Worm (Caenorhabditis elegans) whole organism, young adult: ENCODE measurements around the gene gadr-3.
A peak's percentile ranks its signal among the peaks of the same experiment; 100 is the strongest.

Experiments
- B0019.2 ChIP-seq: fragments of 200-800 bp; sonication (Bioruptor generic); conservative IDR thresholded peaks from 2 replicates; pipeline ENCODE4 v1.3.6; 2022; ENCODE audit warnings: missing genetic modification reagents, missing genetic modification characterization, missing compliant biosample characterization
- B0035.1 ChIP-seq: sonication (generic microtip); optimal IDR thresholded peaks from 2 replicates; lab custom pipeline; 2016; ENCODE audit warnings: missing genetic modification characterization, mild to moderate bottlenecking, missing compliant biosample characterization, missing genotype, missing genetic modification reagents
- B0261.1 ChIP-seq: sonication (generic microtip); optimal IDR thresholded peaks from 2 replicates; lab custom pipeline; 2016; ENCODE audit warnings: mild to moderate bottlenecking, missing genetic modification characterization, moderate library complexity, missing compliant biosample characterization
- C06A6.2 ChIP-seq: fragments of 200-800 bp; sonication (Bioruptor generic); conservative IDR thresholded peaks from 2 replicates; pipeline ENCODE4 v1.3.6; 2022; ENCODE audit warnings: missing genetic modification characterization, missing compliant biosample characterization
- C17E4.6 ChIP-seq: fragments of 200-800 bp; sonication (Bioruptor generic); IDR thresholded peaks from 2 replicates; pipeline ENCODE4 v1.3.6; 2022; ENCODE audit warnings: missing genetic modification reagents, missing genetic modification characterization, missing compliant biosample characterization
- F22D6.2 ChIP-seq: sonication (generic microtip); optimal IDR thresholded peaks from 2 replicates; lab custom pipeline; 2016; ENCODE audit warnings: mild to moderate bottlenecking, missing genetic modification characterization, missing compliant biosample characterization
- F37B4.10 ChIP-seq: fragments of 200-800 bp; sonication (Bioruptor generic); IDR thresholded peaks from 2 replicates; pipeline ENCODE4 v1.3.6; 2022; ENCODE audit warnings: missing genetic modification characterization, missing compliant biosample characterization
- F55B11.4 ChIP-seq: sonication (generic microtip); optimal IDR thresholded peaks from 2 replicates; lab custom pipeline; 2016; ENCODE audit warnings: missing compliant biosample characterization, missing genetic modification characterization, borderline replicate concordance; ENCODE audit not compliant: insufficient read depth
- F57A8.1 ChIP-seq: fragments of 200-800 bp; sonication (Bioruptor generic); optimal IDR thresholded peaks from 2 replicates; lab custom pipeline; 2018; ENCODE audit warnings: mild to moderate bottlenecking, missing genetic modification characterization, moderate library complexity, missing compliant biosample characterization
- K12H6.12 ChIP-seq: fragments of 200-800 bp; sonication (Bioruptor generic); optimal IDR thresholded peaks from 2 replicates; lab custom pipeline; 2018; ENCODE audit warnings: mild to moderate bottlenecking, missing genetic modification characterization, missing compliant biosample characterization
- Y53F4B.3 ChIP-seq: fragments of 200-800 bp; sonication (Bioruptor generic); IDR thresholded peaks from 2 replicates; pipeline ENCODE4 v1.3.6; 2022; ENCODE audit warnings: missing genetic modification reagents, missing genetic modification characterization, missing compliant biosample characterization
- ZK185.1 ChIP-seq: sonication (generic microtip); optimal IDR thresholded peaks from 2 replicates; lab custom pipeline; 2016; ENCODE audit warnings: mild to moderate bottlenecking, missing genetic modification characterization, missing compliant biosample characterization; ENCODE audit not compliant: poor library complexity, severe bottlenecking
- aptf-3 ChIP-seq: fragments of 200-800 bp; sonication (Bioruptor generic); IDR thresholded peaks from 2 replicates; pipeline ENCODE4 v1.3.6; 2022; ENCODE audit warnings: missing genetic modification characterization, missing compliant biosample characterization
- atf-7 ChIP-seq: sonication (generic microtip); optimal IDR thresholded peaks from 2 replicates; lab custom pipeline; 2017; ENCODE audit warnings: mild to moderate bottlenecking, missing genetic modification characterization, missing compliant biosample characterization
- ccch-3 ChIP-seq: fragments of 200-800 bp; sonication (Bioruptor generic); optimal IDR thresholded peaks from 2 replicates; lab custom pipeline; 2018; ENCODE audit warnings: mild to moderate bottlenecking, missing genetic modification characterization, missing compliant biosample characterization
- cebp-2 ChIP-seq: fragments of 200-800 bp; sonication (Bioruptor generic); IDR thresholded peaks from 2 replicates; pipeline ENCODE4 v1.3.6; 2022; ENCODE audit warnings: missing genetic modification characterization, missing compliant biosample characterization
- ceh-100 ChIP-seq: fragments of 200-800 bp; sonication (Bioruptor generic); IDR thresholded peaks from 2 replicates; pipeline ENCODE4 v1.3.6; 2022; ENCODE audit warnings: missing genetic modification reagents, missing genetic modification characterization, missing compliant biosample characterization
- ceh-91 ChIP-seq: fragments of 200-800 bp; sonication (Bioruptor generic); IDR thresholded peaks from 2 replicates; pipeline ENCODE4 v1.3.6; 2022; ENCODE audit warnings: missing genetic modification reagents, missing genetic modification characterization, missing compliant biosample characterization
- efl-1 ChIP-seq: fragments of 150-350 bp; optimal IDR thresholded peaks from 2 replicates; lab custom pipeline; 2014; ENCODE audit warnings: missing biosample characterization, missing genetic modification reagents, missing genetic modification characterization
- egl-44 ChIP-seq: fragments of 200-800 bp; sonication (Bioruptor generic); IDR thresholded peaks from 2 replicates; pipeline ENCODE4 v1.3.6; 2022; ENCODE audit warnings: missing genetic modification reagents, missing genetic modification characterization, missing compliant biosample characterization
- ekl-4 ChIP-seq: fragments of 200-800 bp; sonication (Bioruptor generic); IDR thresholded peaks from 2 replicates; pipeline ENCODE4 v1.3.6; 2022; ENCODE audit warnings: missing genetic modification reagents, missing genetic modification characterization, missing compliant biosample characterization
- ets-4 ChIP-seq: fragments of 200-800 bp; sonication (Bioruptor generic); optimal IDR thresholded peaks from 2 replicates; lab custom pipeline; 2018; ENCODE audit warnings: mild to moderate bottlenecking, missing genetic modification characterization, missing compliant biosample characterization
- him-1 ChIP-seq: sonication (generic microtip); optimal IDR thresholded peaks from 2 replicates; lab custom pipeline; 2016; ENCODE audit warnings: missing genotype, missing genetic modification reagents, missing genetic modification characterization, missing compliant biosample characterization
- hlh-12 ChIP-seq: sonication (generic microtip); optimal IDR thresholded peaks from 2 replicates; lab custom pipeline; 2016; ENCODE audit warnings: missing genetic modification characterization, missing compliant biosample characterization
- hmg-20 ChIP-seq: fragments of 200-800 bp; sonication (Bioruptor generic); IDR thresholded peaks from 2 replicates; pipeline ENCODE4 v1.3.6; 2022; ENCODE audit warnings: missing genetic modification reagents, missing genetic modification characterization, missing compliant biosample characterization
- hrde-1 ChIP-seq: sonication (generic microtip); optimal IDR thresholded peaks from 2 replicates; lab custom pipeline; 2016; ENCODE audit warnings: missing genetic modification characterization, mild to moderate bottlenecking, missing compliant biosample characterization, moderate library complexity, missing genotype, missing genetic modification reagents, borderline replicate concordance
- let-526 ChIP-seq: fragments of 200-800 bp; sonication (Bioruptor generic); IDR thresholded peaks from 2 replicates; pipeline ENCODE4 v1.3.6; 2022; ENCODE audit warnings: missing genetic modification reagents, missing genetic modification characterization, missing compliant biosample characterization
- lin-26 ChIP-seq: fragments of 200-800 bp; sonication (Bioruptor generic); IDR thresholded peaks from 2 replicates; pipeline ENCODE4 v1.3.6; 2022; ENCODE audit warnings: missing genetic modification reagents, missing genetic modification characterization, missing compliant biosample characterization
- lsl-1 ChIP-seq: fragments of 200-800 bp; sonication (Bioruptor generic); optimal IDR thresholded peaks from 2 replicates; lab custom pipeline; 2018; ENCODE audit warnings: mild to moderate bottlenecking, missing genetic modification characterization, moderate library complexity, missing compliant biosample characterization
- lsy-27 ChIP-seq: sonication (generic microtip); optimal IDR thresholded peaks from 2 replicates; lab custom pipeline; 2017; ENCODE audit warnings: missing genetic modification characterization, mild to moderate bottlenecking, missing compliant biosample characterization, antibody characterized with exemption, missing genotype, borderline replicate concordance; ENCODE audit not compliant: insufficient read depth
- madf-6 ChIP-seq: fragments of 200-800 bp; sonication (Bioruptor generic); IDR thresholded peaks from 2 replicates; pipeline ENCODE4 v1.3.6; 2022; ENCODE audit warnings: missing genetic modification reagents, missing genetic modification characterization, missing compliant biosample characterization
- madf-8 ChIP-seq: fragments of 200-800 bp; sonication (Bioruptor generic); conservative IDR thresholded peaks from 2 replicates; pipeline ENCODE4 v1.3.6; 2022; ENCODE audit warnings: missing genetic modification reagents, missing genetic modification characterization, missing compliant biosample characterization
- mel-28 ChIP-seq: sonication (generic microtip); optimal IDR thresholded peaks from 2 replicates; lab custom pipeline; 2016; ENCODE audit warnings: borderline replicate concordance, mild to moderate bottlenecking, missing genetic modification characterization, missing compliant biosample characterization
- mxl-1 ChIP-seq: sonication (generic microtip); optimal IDR thresholded peaks from 2 replicates; lab custom pipeline; 2016; ENCODE audit warnings: missing genetic modification characterization, missing compliant biosample characterization
- nfyb-1 ChIP-seq: fragments of 200-800 bp; sonication (Bioruptor generic); IDR thresholded peaks from 2 replicates; pipeline ENCODE4 v1.3.6; 2022; ENCODE audit warnings: missing genetic modification reagents, missing genetic modification characterization, missing compliant biosample characterization
- nhr-179 ChIP-seq: sonication (generic microtip); optimal IDR thresholded peaks from 2 replicates; lab custom pipeline; 2016; ENCODE audit warnings: mild to moderate bottlenecking, missing genetic modification characterization, missing compliant biosample characterization
- nhr-80 ChIP-seq: sonication (generic microtip); optimal IDR thresholded peaks from 2 replicates; lab custom pipeline; 2016; ENCODE audit warnings: missing genetic modification characterization, missing compliant biosample characterization
- nhr-90 ChIP-seq: sonication (generic microtip); optimal IDR thresholded peaks from 2 replicates; lab custom pipeline; 2016; ENCODE audit warnings: missing genotype, mild to moderate bottlenecking, missing genetic modification characterization, missing compliant biosample characterization
- pbrm-1 ChIP-seq: fragments of 200-800 bp; sonication (Bioruptor generic); IDR thresholded peaks from 2 replicates; pipeline ENCODE4 v1.3.6; 2022; ENCODE audit warnings: missing genetic modification reagents, missing genetic modification characterization, missing compliant biosample characterization
- rpc-1 ChIP-seq, 2 experiments: fragments of 150-350 bp in 1 of 2; sonication (generic microtip) in 1 of 2; optimal IDR thresholded peaks; 2 replicates each; lab custom pipeline; 2014 to 2018; ENCODE audit warnings: missing biosample characterization in 1 of 2, missing genetic modification characterization in 1 of 2, missing genetic modification reagents in 1 of 2, missing genotype in 1 of 2
- snpc-1.1 ChIP-seq: sonication (generic microtip); optimal IDR thresholded peaks from 2 replicates; lab custom pipeline; 2017; ENCODE audit warnings: missing genetic modification characterization, mild to moderate bottlenecking, missing compliant biosample characterization, antibody characterized with exemption, moderate library complexity, missing genotype, missing genetic modification reagents; ENCODE audit not compliant: insufficient read depth
- snpc-1.3 ChIP-seq: sonication (generic microtip); optimal IDR thresholded peaks from 2 replicates; lab custom pipeline; 2017; ENCODE audit warnings: missing genetic modification characterization, mild to moderate bottlenecking, missing compliant biosample characterization, antibody characterized with exemption, moderate library complexity, missing genotype, missing genetic modification reagents; ENCODE audit not compliant: insufficient read depth
- sptf-2 ChIP-seq: fragments of 200-800 bp; sonication (Bioruptor generic); optimal IDR thresholded peaks from 2 replicates; lab custom pipeline; 2018; ENCODE audit warnings: mild to moderate bottlenecking, missing genetic modification characterization, missing compliant biosample characterization
- xnd-1 ChIP-seq: sonication (generic microtip); optimal IDR thresholded peaks from 2 replicates; lab custom pipeline; 2016; ENCODE audit warnings: missing genotype, missing genetic modification reagents, missing genetic modification characterization, missing compliant biosample characterization
- zfh-2 ChIP-seq: fragments of 200-800 bp; sonication (Bioruptor generic); conservative IDR thresholded peaks from 2 replicates; pipeline ENCODE4 v1.3.6; 2022; ENCODE audit warnings: missing genetic modification reagents, missing genetic modification characterization, missing compliant biosample characterization
- ztf-25 ChIP-seq: fragments of 200-800 bp; sonication (Bioruptor generic); IDR thresholded peaks from 2 replicates; pipeline ENCODE4 v1.3.6; 2022; ENCODE audit warnings: missing genetic modification reagents, missing genetic modification characterization, missing compliant biosample characterization
- ztf-26 ChIP-seq: sonication (generic microtip); optimal IDR thresholded peaks from 2 replicates; lab custom pipeline; 2017; ENCODE audit warnings: missing genetic modification characterization, missing compliant biosample characterization
- ztf-6 ChIP-seq: fragments of 200-800 bp; sonication (Bioruptor generic); IDR thresholded peaks from 2 replicates; pipeline ENCODE4 v1.3.6; 2022; ENCODE audit warnings: missing genetic modification reagents, missing genetic modification characterization, missing compliant biosample characterization

Gene gadr-3

DNA sequence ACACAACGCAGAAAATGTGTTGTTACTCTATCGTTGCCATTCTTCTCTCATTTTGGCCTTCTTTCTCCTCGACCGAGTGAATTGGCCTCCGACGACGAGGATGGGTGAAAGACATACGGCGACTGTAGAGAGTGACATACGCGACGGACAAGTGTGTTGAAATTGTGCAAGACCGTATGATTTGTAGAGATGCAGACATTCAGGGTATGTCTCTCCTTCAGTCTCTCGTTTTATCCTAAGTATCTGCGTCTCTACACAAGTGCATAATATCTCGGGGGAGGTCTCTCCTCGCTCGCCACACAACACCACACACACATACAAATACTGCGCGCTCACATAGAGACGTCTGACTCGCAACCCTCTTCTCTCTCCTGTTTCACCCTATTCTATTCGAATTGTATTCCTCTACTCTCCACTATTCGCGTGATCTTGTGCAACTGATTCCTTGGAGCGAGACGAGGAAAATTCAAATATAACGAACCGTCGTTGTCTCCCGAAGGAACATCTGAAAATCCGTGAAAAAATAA is 5.7 kb downstream of the gadr-3 start, which contains the start of gene hmg-1.2 (continued):
- TF ChIP-seq ceh-91 (no peak), nhr-90 (tag; lab: Kevin White, UChicago) (peak; percentile 49), F37B4.10 (GFP tag; lab: Robert Waterston, UW) (no peak), F22D6.2 (no peak), Y53F4B.3 (GFP tag; lab: Robert Waterston, UW) (no peak), F55B11.4 (no peak), C06A6.2 (0 out of 2 replicates have a peak, but pooled peaks have one; percentile 48), snpc-1.3 (tag; lab: Kevin White, UChicago) (no peak), let-526 (no peak), ZK185.1 (tag; lab: Kevin White, UChicago) (peak; percentile 76), pbrm-1 (peak; percentile 71), efl-1 (GFP tag; lab: Kevin White, UChicago) (no peak), aptf-3 (GFP tag; lab: Robert Waterston, UW) (no peak), xnd-1 (tag; lab: Kevin White, UChicago) (no peak), madf-6 (GFP tag; lab: Robert Waterston, UW) (peak; percentile 38; the same call in 1 of the 2 replicates), atf-7 (tag; lab: Kevin White, UChicago) (peak; percentile 67), mel-28 (tag; lab: Kevin White, UChicago) (no peak), egl-44 (GFP tag; lab: Robert Waterston, UW) (no peak), B0019.2 (GFP tag; lab: Robert Waterston, UW) (no peak), him-1 (tag; lab: Kevin White, UChicago) (no peak), ztf-6 (GFP tag; lab: Robert Waterston, UW) (no peak), C17E4.6 (GFP tag; lab: Robert Waterston, UW) (no peak), nfyb-1 (GFP tag; lab: Robert Waterston, UW) (peak; percentile 86), sptf-2 (GFP tag; lab: Kevin White, UChicago) (no peak), ztf-26 (tag; lab: Kevin White, UChicago) (peak; percentile 69), lsy-27 (peak; percentile 27), B0261.1 (tag; lab: Kevin White, UChicago) (no peak), cebp-2 (GFP tag; lab: Robert Waterston, UW) (no peak), ekl-4 (GFP tag; lab: Robert Waterston, UW) (no peak; the same call in 1 of the 2 replicates), F57A8.1 (GFP tag; lab: Kevin White, UChicago) (no peak), B0035.1 (tag; lab: Kevin White, UChicago) (no peak), ceh-100 (GFP tag; lab: Robert Waterston, UW) (no peak), K12H6.12 (tag; lab: Kevin White, UChicago) (peak; percentile 65), hlh-12 (no peak), hrde-1 (tag; lab: Kevin White, UChicago) (no peak), rpc-1 (optimal IDR thresholded peaks at IDR 0.05; lab: Kevin White, UChicago) (no peak), rpc-1 (tag; optimal IDR thresholded peaks at IDR 0.05; lab: Kevin White, UChicago) (no peak), lsl-1 (GFP tag; lab: Kevin White, UChicago) (no peak), nhr-179 (no peak), hmg-20 (GFP tag; lab: Robert Waterston, UW) (no peak), snpc-1.1 (tag; lab: Kevin White, UChicago) (no peak), nhr-80 (tag; lab: Kevin White, UChicago) (peak; percentile 74), lin-26 (GFP tag; lab: Robert Waterston, UW) (peak; percentile 47; the same call in 1 of the 2 replicates), ets-4 (no peak), madf-8 (no peak), ztf-25 (no peak), zfh-2 (no peak), ccch-3 (GFP tag; lab: Kevin White, UChicago) (no peak), mxl-1 (tag; lab: Kevin White, UChicago) (no peak)
